Fruit fly (Drosophila melanogaster): Measurements from ENCODE around the gene CG14312.
A peak's percentile ranks its signal among the peaks of the same experiment; 100 is the strongest.

The CG14312 gene

DNA sequence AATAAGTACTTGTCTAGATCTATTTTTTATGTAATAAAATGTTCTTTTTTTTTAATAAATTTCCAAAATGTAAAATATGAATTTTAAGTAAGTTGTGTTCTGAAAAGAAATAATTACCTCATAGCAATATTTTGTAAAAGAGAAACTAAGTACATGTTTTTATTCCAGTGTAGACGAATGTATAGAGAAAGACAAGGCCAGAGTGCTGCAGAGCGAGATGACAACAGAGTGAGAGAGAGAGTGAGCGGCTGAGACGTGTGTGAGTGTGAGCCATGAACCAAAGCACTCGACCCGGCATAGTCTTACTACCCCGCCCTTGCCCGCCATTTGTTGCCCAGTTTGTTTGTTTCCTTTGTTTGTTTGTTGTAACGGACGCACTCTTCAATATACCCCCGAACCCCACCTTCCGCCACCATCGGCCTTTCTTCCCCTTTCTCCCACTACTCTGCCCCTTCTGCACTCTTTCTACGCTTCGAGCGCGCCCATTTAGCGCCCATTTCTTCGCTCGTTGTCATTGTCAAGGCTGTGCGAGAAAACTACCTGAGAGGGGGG, 28.1 kb upstream of the CG14312 start (continued):
- TF ChIP-seq CG9876 (GFP tag; optimal IDR thresholded peaks at IDR 0.05) (peak; percentile 24), tll (GFP tag; optimal IDR thresholded peaks at IDR 0.05) (no peak), CG2875 (GFP tag; optimal IDR thresholded peaks at IDR 0.05) (peak; percentile 79), pfk (GFP tag; optimal IDR thresholded peaks at IDR 0.05) (no peak), CG3847 (GFP tag; IDR thresholded peaks at IDR 0.05) (no peak), pho (GFP tag; optimal IDR thresholded peaks at IDR 0.05) (no peak), esg (GFP tag; conservative IDR thresholded peaks at IDR 0.05) (no peak), Hr51 (GFP tag; optimal IDR thresholded peaks at IDR 0.05) (peak in 1 of 2 experiments; percentile 76), bowl (GFP tag; IDR thresholded peaks at IDR 0.05) (no peak), Six4 (GFP tag; optimal IDR thresholded peaks at IDR 0.05) (no peak), CG13287 (GFP tag; IDR thresholded peaks at IDR 0.05; ENCODE audit: partially characterized antibody) (no peak; the same call in 1 of the 2 replicates), hbn (GFP tag; IDR thresholded peaks at IDR 0.05; ENCODE audit: partially characterized antibody) (no peak), chif (GFP tag; optimal IDR thresholded peaks at IDR 0.05) (peak in 1 of 2 experiments; percentile 2), Jarid2 (GFP tag; optimal IDR thresholded peaks at IDR 0.05) (peak; percentile 33), bigmax (GFP tag; optimal IDR thresholded peaks at IDR 0.05) (peak; percentile 16), CG31441 (GFP tag; IDR thresholded peaks at IDR 0.05) (peak; percentile 83), Nf-YB (GFP tag; optimal IDR thresholded peaks at IDR 0.05) (peak; percentile 61), C15 (GFP tag; IDR thresholded peaks at IDR 0.05) (no peak), tap (tag; optimal IDR thresholded peaks at IDR 0.05) (no peak), row (GFP tag; IDR thresholded peaks at IDR 0.05) (peak; percentile 57; the same call in 2 of the 3 replicates), crc (GFP tag; optimal IDR thresholded peaks at IDR 0.05) (peak; percentile 9), gfzf (GFP tag; optimal IDR thresholded peaks at IDR 0.05) (no peak), Awh (GFP tag; IDR thresholded peaks at IDR 0.05) (no peak), D (optimal IDR thresholded peaks at IDR 0.05) (no peak), D (GFP tag; optimal IDR thresholded peaks at IDR 0.05) (peak; percentile 81), ATbp (GFP tag; optimal IDR thresholded peaks at IDR 0.05) (peak; percentile 91), CG12391 (tag; optimal IDR thresholded peaks at IDR 0.05) (peak; percentile 81), CrebB (tag; optimal IDR thresholded peaks at IDR 0.05) (peak; percentile 72), CG1602 (GFP tag; optimal IDR thresholded peaks at IDR 0.05) (no peak), CG2889 (GFP tag; IDR thresholded peaks at IDR 0.05) (no peak), insv (GFP tag; optimal IDR thresholded peaks at IDR 0.05) (no peak), slbo (GFP tag; IDR thresholded peaks at IDR 0.05) (peak; percentile 50), fd102C (GFP tag; optimal IDR thresholded peaks at IDR 0.05) (no peak), D19A (tag; optimal IDR thresholded peaks at IDR 0.05) (peak; percentile 56), Bteb2 (GFP tag; optimal IDR thresholded peaks at IDR 0.05) (no peak), gro (GFP tag; optimal IDR thresholded peaks at IDR 0.05) (no peak), pzg (GFP tag; optimal IDR thresholded peaks at IDR 0.05) (no peak), pnt (GFP tag; optimal IDR thresholded peaks at IDR 0.05) (peak; percentile 36), CG9727 (GFP tag; optimal IDR thresholded peaks at IDR 0.05) (peak; percentile 81), hkb (optimal IDR thresholded peaks at IDR 0.05) (no peak), hkb (GFP tag; IDR thresholded peaks at IDR 0.05) (peak; percentile 73), CG4854 (GFP tag; optimal IDR thresholded peaks at IDR 0.05) (no peak), Oaz (GFP tag; IDR thresholded peaks at IDR 0.05) (no peak), B-H2 (GFP tag; optimal IDR thresholded peaks at IDR 0.05) (no peak), CG7839 (tag; optimal IDR thresholded peaks at IDR 0.05) (peak; percentile 76), CG4820 (GFP tag; optimal IDR thresholded peaks at IDR 0.05) (peak; percentile 18), Nf-YA (GFP tag; IDR thresholded peaks at IDR 0.05) (0 out of 2 replicates have a peak, but pooled peaks have one; percentile 45), CG8359 (GFP tag; optimal IDR thresholded peaks at IDR 0.05; ENCODE audit: borderline replicate concordance) (peak; percentile 59), CG12104 (GFP tag; optimal IDR thresholded peaks at IDR 0.05) (peak; percentile 31), al (GFP tag; IDR thresholded peaks at IDR 0.05) (no peak), Dip3 (GFP tag; optimal IDR thresholded peaks at IDR 0.05) (peak; percentile 46)
